Worm (Caenorhabditis elegans) whole organism, L3 larva: Measurements from ENCODE around the gene T10C6.16.

Experiments used
- R02D3.7 ChIP-seq: fragments of 150-350 bp; optimal IDR thresholded peaks from 2 replicates; lab custom pipeline; 2014; ENCODE audit warnings: missing biosample characterization, missing genetic modification characterization
- ZK546.5 ChIP-seq: sonication (generic microtip); optimal IDR thresholded peaks from 2 replicates; lab custom pipeline; 2017; ENCODE audit warnings: missing biosample characterization, missing genetic modification characterization
- ama-1 ChIP-seq: fragments of 150-350 bp; optimal IDR thresholded peaks from 2 replicates; lab custom pipeline; 2018
- ceh-16 ChIP-seq: sonication (generic microtip); optimal IDR thresholded peaks from 2 replicates; lab custom pipeline; 2017; ENCODE audit warnings: missing biosample characterization, missing genetic modification characterization
- ceh-28 ChIP-seq: fragments of 150-350 bp; optimal IDR thresholded peaks from 2 replicates; lab custom pipeline; 2014; ENCODE audit warnings: missing biosample characterization, missing genetic modification reagents, missing genetic modification characterization
- ceh-82 ChIP-seq: fragments of 150-350 bp; optimal IDR thresholded peaks from 2 replicates; lab custom pipeline; 2014; ENCODE audit warnings: missing biosample characterization, missing genetic modification characterization
- ceh-9 ChIP-seq: sonication (generic microtip); optimal IDR thresholded peaks from 2 replicates; lab custom pipeline; 2018; ENCODE audit warnings: missing biosample characterization, missing genetic modification characterization
- daf-12 ChIP-seq: fragments of 150-350 bp; optimal IDR thresholded peaks from 2 replicates; lab custom pipeline; 2014; ENCODE audit warnings: missing biosample characterization, missing genetic modification reagents, missing genetic modification characterization
- egl-27 ChIP-seq: sonication (generic microtip); optimal IDR thresholded peaks from 4 replicates; lab custom pipeline; 2017; ENCODE audit warnings: missing biosample characterization, missing genetic modification reagents, missing genetic modification characterization
- egl-5 ChIP-seq: fragments of 150-350 bp; optimal IDR thresholded peaks from 2 replicates; lab custom pipeline; 2017; ENCODE audit warnings: missing biosample characterization, missing genetic modification reagents, missing genetic modification characterization, inconsistent platforms
- elt-1 ChIP-seq: fragments of 150-350 bp; optimal IDR thresholded peaks from 2 replicates; lab custom pipeline; 2014; ENCODE audit warnings: missing biosample characterization, missing genetic modification characterization
- elt-3 ChIP-seq, 3 experiments: fragments of 150-350 bp in 1 of 3; sonication (generic microtip) in 2 of 3; optimal IDR thresholded peaks; 2 replicates in 2 of 3; 4 replicates in 1 of 3; lab custom pipeline; 2014 to 2017; ENCODE audit warnings: missing biosample characterization in 3 of 3, missing genetic modification characterization in 3 of 3
- eor-1 ChIP-seq, 2 experiments: fragments of 150-350 bp; optimal IDR thresholded peaks; 2 replicates each; lab custom pipeline; 2014 to 2018; ENCODE audit warnings: missing biosample characterization in 2 of 2, missing genetic modification characterization in 2 of 2
- fkh-10 ChIP-seq: sonication (generic microtip); optimal IDR thresholded peaks from 2 replicates; lab custom pipeline; 2017; ENCODE audit warnings: missing biosample characterization, missing genetic modification reagents, missing genetic modification characterization
- fkh-2 ChIP-seq: fragments of 150-350 bp; optimal IDR thresholded peaks from 2 replicates; lab custom pipeline; 2014; ENCODE audit warnings: missing biosample characterization, missing genetic modification reagents, missing genetic modification characterization
- fos-1 ChIP-seq: fragments of 150-350 bp; optimal IDR thresholded peaks from 2 replicates; lab custom pipeline; 2014; ENCODE audit warnings: missing biosample characterization, missing genetic modification characterization
- hmg-11 ChIP-seq: sonication (generic microtip); optimal IDR thresholded peaks from 2 replicates; lab custom pipeline; 2016; ENCODE audit warnings: missing genetic modification characterization, missing compliant biosample characterization
- lin-15B ChIP-seq: fragments of 150-350 bp; optimal IDR thresholded peaks from 2 replicates; lab custom pipeline; 2014; ENCODE audit warnings: missing biosample characterization, missing genetic modification characterization
- lin-39 ChIP-seq: fragments of 150-350 bp; optimal IDR thresholded peaks from 2 replicates; lab custom pipeline; 2018; ENCODE audit warnings: missing biosample characterization, missing genetic modification reagents, missing genetic modification characterization
- lsy-12 ChIP-seq: sonication (generic microtip); optimal IDR thresholded peaks from 2 replicates; lab custom pipeline; 2016; ENCODE audit warnings: mild to moderate bottlenecking, missing genetic modification characterization, missing compliant biosample characterization
- mdl-1 ChIP-seq: fragments of 150-350 bp; optimal IDR thresholded peaks from 2 replicates; lab custom pipeline; 2014; ENCODE audit warnings: missing biosample characterization, missing genetic modification characterization
- mml-1 ChIP-seq: fragments of 150-350 bp; sonication (generic microtip); optimal IDR thresholded peaks from 3 replicates; lab custom pipeline; 2014; ENCODE audit warnings: missing biosample characterization, missing genetic modification characterization
- nfya-1 ChIP-seq: sonication (generic microtip); optimal IDR thresholded peaks from 2 replicates; lab custom pipeline; 2017; ENCODE audit warnings: missing genetic modification characterization, mild to moderate bottlenecking, missing compliant biosample characterization, antibody characterized with exemption, moderate library complexity; ENCODE audit not compliant: insufficient read depth
- nhr-11 ChIP-seq: fragments of 150-350 bp; optimal IDR thresholded peaks from 2 replicates; lab custom pipeline; 2014; ENCODE audit warnings: missing biosample characterization, missing genetic modification characterization
- nhr-12 ChIP-seq: fragments of 150-350 bp; optimal IDR thresholded peaks from 2 replicates; lab custom pipeline; 2014; ENCODE audit warnings: missing biosample characterization, missing genetic modification characterization
- nhr-237 ChIP-seq: fragments of 150-350 bp; optimal IDR thresholded peaks from 2 replicates; lab custom pipeline; 2014; ENCODE audit warnings: missing biosample characterization, missing genetic modification characterization
- nhr-67 ChIP-seq: fragments of 150-350 bp; optimal IDR thresholded peaks from 2 replicates; lab custom pipeline; 2014; ENCODE audit warnings: missing biosample characterization, missing genetic modification characterization
- nhr-76 ChIP-seq: fragments of 150-350 bp; sonication (generic microtip); optimal IDR thresholded peaks from 5 replicates; lab custom pipeline; 2014; ENCODE audit warnings: missing biosample characterization, missing genetic modification characterization
- nhr-77 ChIP-seq: fragments of 150-350 bp; optimal IDR thresholded peaks from 2 replicates; lab custom pipeline; 2014; ENCODE audit warnings: missing biosample characterization, missing genetic modification characterization
- pha-4 ChIP-seq: fragments of 150-350 bp; optimal IDR thresholded peaks from 2 replicates; lab custom pipeline; 2014; ENCODE audit warnings: missing biosample characterization, missing genetic modification reagents, missing genetic modification characterization
- pqm-1 ChIP-seq: fragments of 150-350 bp; optimal IDR thresholded peaks from 2 replicates; lab custom pipeline; 2017; ENCODE audit warnings: missing biosample characterization, missing genetic modification characterization, inconsistent platforms
- sea-2 ChIP-seq: fragments of 150-350 bp; sonication (generic microtip); optimal IDR thresholded peaks from 4 replicates; lab custom pipeline; 2014; ENCODE audit warnings: missing biosample characterization, missing genetic modification reagents, missing genetic modification characterization
- skn-1 ChIP-seq: fragments of 150-350 bp; optimal IDR thresholded peaks from 2 replicates; lab custom pipeline; 2014; ENCODE audit warnings: missing biosample characterization, missing genetic modification characterization
- snpc-4 ChIP-seq: fragments of 150-350 bp; optimal IDR thresholded peaks from 2 replicates; lab custom pipeline; 2014; ENCODE audit warnings: missing biosample characterization, missing genetic modification characterization
- unc-62 ChIP-seq: fragments of 150-350 bp; sonication (generic microtip); optimal IDR thresholded peaks from 4 replicates; lab custom pipeline; 2014; ENCODE audit warnings: missing biosample characterization, missing genetic modification reagents, missing genetic modification characterization
- zag-1 ChIP-seq: fragments of 150-350 bp; optimal IDR thresholded peaks from 2 replicates; lab custom pipeline; 2014; ENCODE audit warnings: missing biosample characterization, missing genetic modification characterization
- ztf-11 ChIP-seq: fragments of 150-350 bp; optimal IDR thresholded peaks from 2 replicates; lab custom pipeline; 2014; ENCODE audit warnings: missing biosample characterization, missing genetic modification characterization
- ztf-4 ChIP-seq: fragments of 150-350 bp; optimal IDR thresholded peaks from 2 replicates; lab custom pipeline; 2014; ENCODE audit warnings: missing biosample characterization, missing genetic modification characterization

T10C6.16 gene

ce11 chrV:16017671-16018070, 15.1 kb downstream of the T10C6.16 start, which contains the start of gene srx-43:
Gene srx-43 (plus strand): TSS chrV:16017971.
- no peak for TF ChIP-seq ama-1 (lab: Kevin White, UChicago)
- TF ChIP-seq ceh-16 = no peak
- TF ChIP-seq ceh-82 (tag; lab: Kevin White, UChicago) = no peak
- TF ChIP-seq ZK546.5 (tag; lab: Kevin White, UChicago) = no peak
- no peak for TF ChIP-seq fkh-2 (tag; lab: Kevin White, UChicago)
- TF ChIP-seq elt-3 (tag; optimal IDR thresholded peaks at IDR 0.05; lab: Kevin White, UChicago) = no peak
- no peak for TF ChIP-seq snpc-4 (tag; lab: Kevin White, UChicago)
- TF ChIP-seq nhr-237 (tag; lab: Kevin White, UChicago) = no peak
- no peak for TF ChIP-seq lin-39 (tag; lab: Kevin White, UChicago)
- TF ChIP-seq fos-1 = no peak
- TF ChIP-seq nhr-77 (tag; lab: Kevin White, UChicago) = no peak
- TF ChIP-seq skn-1 = no peak

- TF ChIP-seq hmg-11 (no peak), ceh-28 (tag; lab: Kevin White, UChicago) (no peak), ceh-9 (no peak), nhr-67 (tag; lab: Kevin White, UChicago) (no peak), sea-2 (GFP tag; lab: Kevin White, UChicago) (no peak), lsy-12 (no peak)
- TF ChIP-seq, all 47 proteins: peak for 0
These were observed 15.8 kb downstream of the T10C6.16 start for ce11 chrV:16016977-16017376.

- TF ChIP-seq egl-27 (tag; lab: Kevin White, UChicago) (no peak), R02D3.7 (tag; lab: Kevin White, UChicago) (no peak), lin-39 (tag; lab: Kevin White, UChicago) (no peak), eor-1 (tag; optimal IDR thresholded peaks at IDR 0.05; lab: Kevin White, UChicago) (no peak), mml-1 (tag; lab: Kevin White, UChicago) (no peak), unc-62 (GFP tag; lab: Kevin White, UChicago) (no peak), nhr-76 (tag; lab: Kevin White, UChicago) (no peak), ztf-11 (tag; lab: Kevin White, UChicago) (no peak), fkh-10 (GFP tag; lab: Kevin White, UChicago) (no peak), hmg-11 (no peak), pha-4 (tag; lab: Kevin White, UChicago) (no peak), nhr-67 (tag; lab: Kevin White, UChicago) (no peak), zag-1 (tag; lab: Kevin White, UChicago) (no peak), ceh-9 (no peak), lin-15B (tag; lab: Kevin White, UChicago) (no peak), egl-5 (tag; lab: Kevin White, UChicago) (no peak)
These were observed 17.2 kb downstream of the T10C6.16 start, which contains the start of gene str-232 for ce11 chrV:16015652-16016051. Gene str-232 (minus strand): TSS chrV:16015752.

- no peak for TF ChIP-seq lin-39 (tag; lab: Kevin White, UChicago)
- TF ChIP-seq nhr-12 (tag; lab: Kevin White, UChicago) = no peak
- no peak for TF ChIP-seq daf-12 (tag; lab: Kevin White, UChicago)
- no peak for TF ChIP-seq nhr-77 (tag; lab: Kevin White, UChicago)
- no peak for TF ChIP-seq fkh-2 (tag; lab: Kevin White, UChicago)
- no peak for TF ChIP-seq lin-15B (tag; lab: Kevin White, UChicago)
- no peak for TF ChIP-seq ZK546.5 (tag; lab: Kevin White, UChicago)
- TF ChIP-seq skn-1 = no peak
- no peak for TF ChIP-seq snpc-4 (tag; lab: Kevin White, UChicago)
- no peak for TF ChIP-seq nfya-1 (tag; lab: Kevin White, UChicago)
- no peak for TF ChIP-seq ceh-9
- no peak for TF ChIP-seq zag-1 (tag; lab: Kevin White, UChicago)
- no peak for TF ChIP-seq pha-4 (tag; lab: Kevin White, UChicago)
- TF ChIP-seq nhr-11 = no peak
- TF ChIP-seq, all 47 proteins: peak for 0
These were observed 23.2 kb downstream of the T10C6.16 start, which contains the start of gene str-233 for ce11 chrV:16009564-16009963. Gene str-233 (minus strand): TSS chrV:16009664.

- no peak for TF ChIP-seq nhr-67 (tag; lab: Kevin White, UChicago)
- no peak for TF ChIP-seq elt-1
- TF ChIP-seq mml-1 (tag; lab: Kevin White, UChicago) = no peak
- TF ChIP-seq fos-1 = no peak
- no peak for TF ChIP-seq nhr-11
- no peak for TF ChIP-seq egl-5 (tag; lab: Kevin White, UChicago)
- no peak for TF ChIP-seq ztf-4 (tag; lab: Kevin White, UChicago)
- TF ChIP-seq R02D3.7 (tag; lab: Kevin White, UChicago) = no peak
- TF ChIP-seq nfya-1 (tag; lab: Kevin White, UChicago) = no peak
- no peak for TF ChIP-seq skn-1
- no peak for TF ChIP-seq nhr-77 (tag; lab: Kevin White, UChicago)
- no peak for TF ChIP-seq mdl-1 (tag; lab: Kevin White, UChicago)
- TF ChIP-seq unc-62 (GFP tag; lab: Kevin White, UChicago) = no peak
- no peak for TF ChIP-seq ama-1 (lab: Kevin White, UChicago)
- no peak for TF ChIP-seq pqm-1
These were observed 25.3 kb downstream of the T10C6.16 start, which contains the start of gene str-231 for ce11 chrV:16007505-16007904. Gene str-231 (minus strand): TSS chrV:16007605.
